Fruit fly (Drosophila melanogaster) whole organism, embryonic: ENCODE data around the gene CG10232.

Experiments
- B-H2 ChIP-seq: fragments of 200-800 bp; sonication (Bioruptor generic); optimal IDR thresholded peaks from 2 replicates; lab custom pipeline; 2018; ENCODE audit warnings: missing biosample characterization, mild to moderate bottlenecking, missing genetic modification characterization
- CG11695 ChIP-seq: fragments of 200-800 bp; sonication (Bioruptor generic); IDR thresholded peaks from 3 replicates; pipeline ENCODE4 v1.3.6; 2022; ENCODE audit warnings: missing biosample characterization, missing genetic modification characterization
- CG12236 ChIP-seq: fragments of 200-800 bp; sonication (Bioruptor generic); optimal IDR thresholded peaks from 2 replicates; lab custom pipeline; 2016; ENCODE audit warnings: missing biosample characterization, missing genetic modification characterization
- CG12659 ChIP-seq: fragments of 200-800 bp; sonication (Bioruptor generic); optimal IDR thresholded peaks from 3 replicates; lab custom pipeline; 2017; ENCODE audit warnings: mild to moderate bottlenecking, missing biosample characterization, missing genetic modification reagents, missing genetic modification characterization
- CG13296 ChIP-seq: fragments of 200-800 bp; sonication (Bioruptor generic); optimal IDR thresholded peaks from 3 replicates; lab custom pipeline; 2018; ENCODE audit warnings: missing biosample characterization, mild to moderate bottlenecking, missing genetic modification characterization
- CG13775 ChIP-seq: fragments of 200-800 bp; sonication (Bioruptor generic); optimal IDR thresholded peaks from 3 replicates; lab custom pipeline; 2017; ENCODE audit warnings: missing biosample characterization, mild to moderate bottlenecking, missing genetic modification characterization
- CG1647 ChIP-seq: fragments of 200-800 bp; sonication (Bioruptor generic); optimal IDR thresholded peaks from 3 replicates; lab custom pipeline; 2016; ENCODE audit warnings: missing biosample characterization, missing genetic modification characterization
- CG17802 ChIP-seq: fragments of 200-800 bp; sonication (Bioruptor generic); optimal IDR thresholded peaks from 2 replicates; lab custom pipeline; 2018; ENCODE audit warnings: missing biosample characterization, mild to moderate bottlenecking, missing genetic modification characterization, moderate library complexity
- CG17829 ChIP-seq: fragments of 200-800 bp; optimal IDR thresholded peaks from 2 replicates; lab custom pipeline; 2019; ENCODE audit warnings: missing biosample characterization, mild to moderate bottlenecking, missing genetic modification characterization, moderate library complexity
- CG1832 ChIP-seq: fragments of 200-800 bp; sonication (Bioruptor generic); optimal IDR thresholded peaks from 2 replicates; lab custom pipeline; 2017; ENCODE audit warnings: missing biosample characterization, mild to moderate bottlenecking, missing genetic modification characterization, inconsistent platforms
- CG2129 ChIP-seq: fragments of 200-800 bp; sonication (Bioruptor generic); IDR thresholded peaks from 2 replicates; pipeline ENCODE4 v1.3.6; 2022; ENCODE audit warnings: missing biosample characterization, missing genetic modification characterization; ENCODE audit not compliant: partially characterized antibody
- CG2202 ChIP-seq: fragments of 200-800 bp; sonication (Bioruptor generic); optimal IDR thresholded peaks from 2 replicates; lab custom pipeline; 2018; ENCODE audit warnings: missing biosample characterization, mild to moderate bottlenecking, missing genetic modification characterization
- CG2875 ChIP-seq: fragments of 200-800 bp; sonication (Bioruptor generic); optimal IDR thresholded peaks from 2 replicates; lab custom pipeline; 2017; ENCODE audit warnings: missing biosample characterization, mild to moderate bottlenecking, missing genetic modification characterization, missing genetic modification reagents
- CG33213 ChIP-seq: fragments of 200-800 bp; sonication (Bioruptor generic); optimal IDR thresholded peaks from 3 replicates; lab custom pipeline; 2016; ENCODE audit warnings: missing biosample characterization, missing genetic modification characterization
- CG43689 ChIP-seq: fragments of 200-800 bp; sonication (Bioruptor generic); IDR thresholded peaks from 2 replicates; pipeline ENCODE4 v1.3.6; 2022; ENCODE audit warnings: missing biosample characterization, missing genetic modification characterization
- CG8765 ChIP-seq: fragments of 200-800 bp; sonication (Bioruptor generic); IDR thresholded peaks from 2 replicates; pipeline ENCODE4 v1.3.6; 2022; ENCODE audit warnings: missing biosample characterization, missing genetic modification characterization
- CG9609 ChIP-seq: fragments of 200-800 bp; sonication (Bioruptor generic); optimal IDR thresholded peaks from 3 replicates; lab custom pipeline; 2016; ENCODE audit warnings: missing biosample characterization, missing genetic modification characterization
- CG9876 ChIP-seq: fragments of 200-800 bp; sonication (Bioruptor generic); optimal IDR thresholded peaks from 2 replicates; lab custom pipeline; 2016; ENCODE audit warnings: missing biosample characterization, missing genetic modification characterization
- CG9932 ChIP-seq: fragments of 200-800 bp; sonication (Bioruptor generic); IDR thresholded peaks from 2 replicates; pipeline ENCODE4 v1.3.6; 2022; ENCODE audit warnings: missing biosample characterization, missing genetic modification characterization
- Dip2 ChIP-seq: fragments of 200-800 bp; sonication (Bioruptor generic); IDR thresholded peaks from 2 replicates; pipeline ENCODE4 v1.3.6; 2022; ENCODE audit warnings: missing biosample characterization, missing genetic modification characterization
- HLH4C ChIP-seq: fragments of 200-800 bp; sonication (Bioruptor generic); IDR thresholded peaks from 3 replicates; pipeline ENCODE4 v1.3.6; 2022; ENCODE audit warnings: missing biosample characterization, missing genetic modification characterization; ENCODE audit not compliant: partially characterized antibody
- Hsf ChIP-seq: fragments of 200-800 bp; sonication (Bioruptor generic); optimal IDR thresholded peaks from 3 replicates; lab custom pipeline; 2016; ENCODE audit warnings: missing biosample characterization, missing genetic modification characterization
- MTF-1 ChIP-seq: fragments of 200-800 bp; sonication (Bioruptor generic); optimal IDR thresholded peaks from 2 replicates; lab custom pipeline; 2018; ENCODE audit warnings: missing biosample characterization, mild to moderate bottlenecking, missing genetic modification characterization, borderline replicate concordance
- Mes4 ChIP-seq: fragments of 200-800 bp; sonication (Bioruptor generic); optimal IDR thresholded peaks from 2 replicates; lab custom pipeline; 2016; ENCODE audit warnings: missing biosample characterization, missing genetic modification characterization
- NC2β ChIP-seq: fragments of 200-800 bp; sonication (Bioruptor generic); optimal IDR thresholded peaks from 2 replicates; lab custom pipeline; 2016; ENCODE audit warnings: missing biosample characterization, missing genetic modification characterization
- Nf-YC ChIP-seq: fragments of 200-800 bp; optimal IDR thresholded peaks from 3 replicates; lab custom pipeline; 2019; ENCODE audit warnings: missing biosample characterization, mild to moderate bottlenecking, missing genetic modification characterization, moderate library complexity
- Ssrp ChIP-seq: fragments of 200-800 bp; sonication (Bioruptor generic); optimal IDR thresholded peaks from 2 replicates; lab custom pipeline; 2018; ENCODE audit warnings: missing biosample characterization, mild to moderate bottlenecking, missing genetic modification characterization, moderate library complexity
- ab ChIP-seq: fragments of 200-800 bp; sonication (Bioruptor generic); optimal IDR thresholded peaks from 2 replicates; lab custom pipeline; 2016; ENCODE audit warnings: missing biosample characterization, missing genetic modification characterization
- al ChIP-seq: fragments of 200-800 bp; sonication (Bioruptor generic); IDR thresholded peaks from 2 replicates; pipeline ENCODE4 v1.3.6; 2022; ENCODE audit warnings: missing biosample characterization, missing genetic modification characterization
- amos ChIP-seq: fragments of 200-800 bp; sonication (Bioruptor generic); IDR thresholded peaks from 2 replicates; pipeline ENCODE4 v1.3.6; 2022; ENCODE audit warnings: missing biosample characterization, missing genetic modification characterization; ENCODE audit not compliant: partially characterized antibody
- aop ChIP-seq: fragments of 200-800 bp; sonication (Bioruptor generic); IDR thresholded peaks from 2 replicates; pipeline ENCODE4 v1.3.6; 2022; ENCODE audit warnings: missing biosample characterization, missing genetic modification characterization
- cg ChIP-seq: fragments of 200-800 bp; sonication (Bioruptor generic); optimal IDR thresholded peaks from 3 replicates; lab custom pipeline; 2019; ENCODE audit warnings: missing biosample characterization, mild to moderate bottlenecking, missing genetic modification characterization, moderate library complexity
- chif ChIP-seq, 2 experiments: fragments of 200-800 bp; sonication (Bioruptor generic); optimal IDR thresholded peaks; 3 replicates each; lab custom pipeline; 2016; ENCODE audit warnings: missing biosample characterization in 2 of 2, missing genetic modification characterization in 2 of 2
- cwo ChIP-seq: fragments of 200-800 bp; sonication (Bioruptor generic); optimal IDR thresholded peaks from 3 replicates; lab custom pipeline; 2017; ENCODE audit warnings: missing biosample characterization, missing genetic modification characterization, mild to moderate bottlenecking, moderate library complexity, missing genetic modification reagents
- ewg ChIP-seq: fragments of 200-800 bp; sonication (Bioruptor generic); optimal IDR thresholded peaks from 3 replicates; lab custom pipeline; 2017; ENCODE audit warnings: mild to moderate bottlenecking, missing biosample characterization, missing genetic modification reagents, missing genetic modification characterization
- gro ChIP-seq: fragments of 200-800 bp; sonication (Bioruptor generic); optimal IDR thresholded peaks from 2 replicates; lab custom pipeline; 2016; ENCODE audit warnings: missing biosample characterization, missing genetic modification characterization
- inv ChIP-seq: fragments of 200-800 bp; sonication (Bioruptor generic); IDR thresholded peaks from 2 replicates; pipeline ENCODE4 v1.3.6; 2022; ENCODE audit warnings: missing biosample characterization, missing genetic modification characterization; ENCODE audit not compliant: partially characterized antibody
- lbe ChIP-seq: fragments of 200-800 bp; sonication (Bioruptor generic); optimal IDR thresholded peaks from 2 replicates; lab custom pipeline; 2016; ENCODE audit warnings: missing biosample characterization, mild to moderate bottlenecking, missing genetic modification characterization
- oc ChIP-seq: fragments of 200-800 bp; sonication (Bioruptor generic); optimal IDR thresholded peaks from 2 replicates; lab custom pipeline; 2018; ENCODE audit warnings: missing biosample characterization, mild to moderate bottlenecking, missing genetic modification characterization, moderate library complexity
- odd ChIP-seq: fragments of 200-800 bp; sonication (Bioruptor generic); optimal IDR thresholded peaks from 2 replicates; lab custom pipeline; 2017; ENCODE audit warnings: missing biosample characterization, mild to moderate bottlenecking, missing genetic modification characterization
- phol ChIP-seq: fragments of 200-800 bp; sonication (Bioruptor generic); optimal IDR thresholded peaks from 3 replicates; lab custom pipeline; 2018; ENCODE audit warnings: missing biosample characterization, mild to moderate bottlenecking, missing genetic modification characterization, moderate library complexity
- pita ChIP-seq: fragments of 200-800 bp; sonication (Bioruptor generic); optimal IDR thresholded peaks from 2 replicates; lab custom pipeline; 2017; ENCODE audit warnings: missing biosample characterization, mild to moderate bottlenecking, missing genetic modification characterization
- ro ChIP-seq: fragments of 200-800 bp; sonication (Bioruptor generic); IDR thresholded peaks from 2 replicates; pipeline ENCODE4 v1.3.6; 2022; ENCODE audit warnings: missing biosample characterization, missing genetic modification characterization
- sim ChIP-seq: fragments of 200-800 bp; sonication (Bioruptor generic); IDR thresholded peaks from 2 replicates; pipeline ENCODE4 v1.3.6; 2022; ENCODE audit warnings: missing biosample characterization, missing genetic modification characterization
- so ChIP-seq: fragments of 200-800 bp; sonication (Bioruptor generic); IDR thresholded peaks from 3 replicates; pipeline ENCODE4 v1.3.6; 2022; ENCODE audit warnings: missing biosample characterization, missing genetic modification characterization
- ssp ChIP-seq: fragments of 200-800 bp; sonication (Bioruptor generic); IDR thresholded peaks from 2 replicates; pipeline ENCODE4 v1.3.6; 2022; ENCODE audit warnings: missing biosample characterization, missing genetic modification characterization
- trh ChIP-seq: fragments of 200-800 bp; sonication (Bioruptor generic); optimal IDR thresholded peaks from 2 replicates; lab custom pipeline; 2016; ENCODE audit warnings: missing biosample characterization, missing genetic modification characterization
- tup ChIP-seq: fragments of 200-800 bp; sonication (Bioruptor generic); optimal IDR thresholded peaks from 2 replicates; lab custom pipeline; 2016; ENCODE audit warnings: missing biosample characterization, mild to moderate bottlenecking, missing genetic modification characterization, moderate library complexity
- vvl ChIP-seq: fragments of 200-800 bp; sonication (Bioruptor generic); IDR thresholded peaks from 2 replicates; pipeline ENCODE4 v1.3.6; 2022; ENCODE audit warnings: missing biosample characterization, missing genetic modification characterization

The CG10232 gene

DNA sequence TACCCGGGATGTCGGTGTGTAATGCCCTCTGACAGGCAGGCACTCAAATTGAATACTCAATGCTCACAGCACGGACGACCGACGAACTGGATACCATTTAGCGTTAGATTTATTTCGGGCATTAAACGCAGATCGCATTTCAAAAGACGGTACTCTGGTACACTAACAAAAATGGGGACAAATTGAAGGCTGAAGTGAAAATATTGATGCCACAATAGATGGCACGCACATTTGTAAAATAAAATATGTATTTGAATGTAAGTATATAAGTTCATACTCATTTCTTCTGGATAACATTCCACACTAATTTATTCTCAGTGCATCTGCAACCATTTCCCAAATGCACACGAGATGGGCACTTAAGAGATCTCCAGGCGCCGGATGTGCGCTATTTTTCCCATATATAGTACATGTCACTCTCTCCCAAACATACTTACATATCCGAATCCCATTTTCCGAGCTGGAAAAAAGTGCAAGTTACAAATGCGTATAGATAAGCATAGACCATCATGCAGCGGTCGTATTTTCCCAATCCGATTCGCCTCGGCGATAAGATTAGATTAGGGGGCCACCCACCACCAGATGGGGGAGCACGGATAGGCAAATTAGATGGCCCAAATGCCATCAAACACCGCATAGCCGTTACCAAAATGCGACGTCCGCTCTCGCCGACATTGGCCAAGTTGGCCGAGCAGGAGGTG, 11.8 kb downstream of the CG10232 start, which contains the start of gene CG10301 (continued):
- TF ChIP-seq CG9876 (no peak), trh (GFP tag; lab: Kevin White, UChicago) (no peak), CG11695 (GFP tag; lab: Robert Waterston, UW) (peak; percentile 50; the same call in 1 of the 3 replicates), sim (GFP tag; lab: Robert Waterston, UW) (peak; percentile 31; the same call in 1 of the 2 replicates), cg (GFP tag; lab: Kevin White, UChicago) (no peak), CG33213 (peak; percentile 19), gro (GFP tag; lab: Kevin White, UChicago) (no peak), pita (no peak), CG9932 (no peak), HLH4C (GFP tag; lab: Robert Waterston, UW) (no peak), CG9609 (GFP tag; lab: Kevin White, UChicago) (peak; percentile 6), tup (GFP tag; lab: Kevin White, UChicago) (no peak), CG2202 (peak; percentile 54), Nf-YC (tag; lab: Kevin White, UChicago) (no peak), B-H2 (no peak), CG2129 (GFP tag; lab: Robert Waterston, UW) (no peak), CG13775 (GFP tag; lab: Kevin White, UChicago) (peak; percentile 62), vvl (GFP tag; lab: Robert Waterston, UW) (peak; percentile 71), Ssrp (tag; lab: Kevin White, UChicago) (peak; percentile 66), lbe (GFP tag; lab: Kevin White, UChicago) (no peak), inv (GFP tag; lab: Robert Waterston, UW) (no peak), oc (tag; lab: Kevin White, UChicago) (peak; percentile 52), ssp (GFP tag; lab: Robert Waterston, UW) (peak; percentile 36; the same call in 1 of the 2 replicates), phol (tag; lab: Kevin White, UChicago) (peak; percentile 81), chif (GFP tag; optimal IDR thresholded peaks at IDR 0.05; lab: Kevin White, UChicago) (peak; percentile 30 to 77), ro (no peak), CG13296 (GFP tag; lab: Kevin White, UChicago) (no peak), ewg (GFP tag; lab: Kevin White, UChicago) (peak; percentile 56), Dip2 (no peak), ab (GFP tag; lab: Kevin White, UChicago) (no peak), al (GFP tag; lab: Robert Waterston, UW) (no peak), Hsf (GFP tag; lab: Kevin White, UChicago) (peak; percentile 68), so (GFP tag; lab: Robert Waterston, UW) (peak; percentile 41; the same call in 1 of the 3 replicates), amos (no peak), CG17829 (tag; lab: Kevin White, UChicago) (peak; percentile 74), CG43689 (no peak), NC2β (GFP tag; lab: Kevin White, UChicago) (peak; percentile 54), cwo (GFP tag; lab: Kevin White, UChicago) (no peak), CG17802 (tag; lab: Kevin White, UChicago) (peak; percentile 35), CG8765 (GFP tag; lab: Robert Waterston, UW) (peak; percentile 81), CG12236 (GFP tag; lab: Kevin White, UChicago) (peak; percentile 7), CG1647 (peak; percentile 25), odd (GFP tag; lab: Kevin White, UChicago) (peak; percentile 25), CG2875 (GFP tag; lab: Kevin White, UChicago) (peak; percentile 44), MTF-1 (GFP tag; lab: Kevin White, UChicago) (no peak), aop (GFP tag; lab: Robert Waterston, UW) (0 out of 2 replicates have a peak, but pooled peaks have one; percentile 38), CG12659 (GFP tag; lab: Kevin White, UChicago) (peak; percentile 27), CG1832 (GFP tag; lab: Kevin White, UChicago) (no peak), Mes4 (no peak)
